Fruit fly (Drosophila melanogaster) S2 (cell line): ENCODE results near the gene MTF-1.

Experiments
- CG8478 ChIP-seq: fragments of >200 bp; optimal IDR thresholded peaks from 2 replicates; lab custom pipeline; 2018
- CTCF ChIP-seq, 2 experiments: fragments of >200 bp; optimal IDR thresholded peaks; 2 replicates each; lab custom pipeline; 2018

DNA sequence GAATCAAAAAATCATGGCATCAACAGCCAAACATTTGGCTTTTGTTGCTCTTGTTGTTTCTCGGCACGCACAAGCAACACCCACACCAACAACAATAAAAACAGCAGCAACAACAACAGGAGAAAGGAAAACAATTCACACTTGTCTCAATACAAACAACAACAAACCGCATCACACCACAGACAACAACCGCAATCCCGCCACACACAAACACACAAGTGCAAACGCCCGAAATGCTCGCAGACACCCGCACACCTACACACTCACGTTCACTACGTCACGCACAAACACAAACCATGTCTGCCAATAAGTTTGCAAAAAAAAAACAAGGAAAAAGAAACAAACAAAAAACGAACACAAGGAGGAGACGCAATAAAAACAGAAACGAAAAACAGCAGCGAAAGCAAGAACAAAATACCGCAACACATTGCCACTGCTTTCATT is 37.7 kb downstream of the MTF-1 start:
- no peak for TF ChIP-seq CG8478 (lab: Kevin White, UChicago)
- TF ChIP-seq CTCF (optimal IDR thresholded peaks at IDR 0.05; lab: Kevin White, UChicago) = no peak
